Fruit fly (Drosophila melanogaster) whole organism, embryonic: ENCODE results near the gene CG43322.
A peak's percentile ranks its signal among the peaks of the same experiment; 100 is the strongest.

Experiments
- Atf-2 ChIP-seq: fragments of 200-800 bp; sonication (Bioruptor generic); optimal IDR thresholded peaks from 2 replicates; lab custom pipeline; 2016; ENCODE audit warnings: missing biosample characterization, missing genetic modification characterization
- Awh ChIP-seq: fragments of 200-800 bp; sonication (Bioruptor generic); IDR thresholded peaks from 2 replicates; pipeline ENCODE4, ENCODE4 v1.3.6; 2022; ENCODE audit warnings: missing biosample characterization, missing genetic modification characterization
- Blimp-1 ChIP-seq: fragments of 200-800 bp; sonication (Bioruptor generic); optimal IDR thresholded peaks from 3 replicates; lab custom pipeline; 2018; ENCODE audit warnings: missing biosample characterization, missing genetic modification characterization, mild to moderate bottlenecking, moderate library complexity, missing genetic modification reagents
- C15 ChIP-seq: fragments of 200-800 bp; sonication (Bioruptor generic); IDR thresholded peaks from 3 replicates; pipeline ENCODE4 v1.3.6; 2022; ENCODE audit warnings: missing biosample characterization, missing genetic modification characterization
- CG11696 ChIP-seq: fragments of 200-800 bp; sonication (Bioruptor generic); IDR thresholded peaks from 2 replicates; pipeline ENCODE4 v1.3.6; 2022; ENCODE audit warnings: missing biosample characterization, missing genetic modification characterization
- CG11723 ChIP-seq: fragments of 200-800 bp; sonication (Bioruptor generic); optimal IDR thresholded peaks from 2 replicates; lab custom pipeline; 2017; ENCODE audit warnings: missing biosample characterization, mild to moderate bottlenecking, missing genetic modification characterization
- CG12769 ChIP-seq: fragments of 200-800 bp; sonication (Bioruptor generic); optimal IDR thresholded peaks from 2 replicates; lab custom pipeline; 2019; ENCODE audit warnings: missing biosample characterization, mild to moderate bottlenecking, missing genetic modification characterization, moderate library complexity
- CG13424 ChIP-seq: fragments of 200-800 bp; sonication (Bioruptor generic); optimal IDR thresholded peaks from 2 replicates; lab custom pipeline; 2019; ENCODE audit warnings: missing biosample characterization, mild to moderate bottlenecking, missing genetic modification characterization, moderate library complexity
- CG13624 ChIP-seq: fragments of 200-800 bp; sonication (Bioruptor generic); optimal IDR thresholded peaks from 2 replicates; lab custom pipeline; 2016; ENCODE audit warnings: missing biosample characterization, missing genetic modification characterization
- CG14860 ChIP-seq: fragments of 200-800 bp; sonication (Bioruptor generic); IDR thresholded peaks from 3 replicates; pipeline ENCODE4 v1.3.6; 2022; ENCODE audit warnings: missing biosample characterization, missing genetic modification characterization; ENCODE audit not compliant: partially characterized antibody
- CG1602 ChIP-seq: fragments of 200-800 bp; sonication (Bioruptor generic); optimal IDR thresholded peaks from 3 replicates; lab custom pipeline; 2016; ENCODE audit warnings: missing biosample characterization, missing genetic modification characterization
- CG17568 ChIP-seq: fragments of 200-800 bp; sonication (Bioruptor generic); optimal IDR thresholded peaks from 2 replicates; lab custom pipeline; 2018; ENCODE audit warnings: missing biosample characterization, mild to moderate bottlenecking, missing genetic modification characterization, moderate library complexity
- CG1792 ChIP-seq: fragments of 200-800 bp; sonication (Bioruptor generic); optimal IDR thresholded peaks from 2 replicates; lab custom pipeline; 2016; ENCODE audit warnings: missing biosample characterization, missing genetic modification characterization
- CG2202 ChIP-seq: fragments of 200-800 bp; sonication (Bioruptor generic); optimal IDR thresholded peaks from 2 replicates; lab custom pipeline; 2018; ENCODE audit warnings: missing biosample characterization, mild to moderate bottlenecking, missing genetic modification characterization
- CG30020 ChIP-seq: fragments of 200-800 bp; optimal IDR thresholded peaks from 2 replicates; lab custom pipeline; 2019; ENCODE audit warnings: missing biosample characterization, mild to moderate bottlenecking, missing genetic modification characterization, moderate library complexity
- CG32532 ChIP-seq: fragments of 200-800 bp; sonication (Bioruptor generic); IDR thresholded peaks from 2 replicates; pipeline ENCODE4 v1.3.6; 2022; ENCODE audit warnings: missing biosample characterization, missing genetic modification characterization
- CG4328 ChIP-seq: fragments of 200-800 bp; sonication (Bioruptor generic); optimal IDR thresholded peaks from 3 replicates; lab custom pipeline; 2017; ENCODE audit warnings: missing biosample characterization, missing genetic modification reagents, missing genetic modification characterization
- CG4360 ChIP-seq: fragments of 200-800 bp; sonication (Bioruptor generic); IDR thresholded peaks from 2 replicates; pipeline ENCODE4 v1.3.6; 2022; ENCODE audit warnings: missing biosample characterization, missing genetic modification characterization
- CG43689 ChIP-seq: fragments of 200-800 bp; sonication (Bioruptor generic); IDR thresholded peaks from 2 replicates; pipeline ENCODE4 v1.3.6; 2022; ENCODE audit warnings: missing biosample characterization, missing genetic modification characterization
- D ChIP-seq, 2 experiments: fragments of 200-800 bp in 1 of 2; fragments of >200 bp in 1 of 2; sonication (Bioruptor generic) in 1 of 2; optimal IDR thresholded peaks; 2 replicates in 1 of 2; 3 replicates in 1 of 2; lab custom pipeline; 2017; ENCODE audit warnings: mild to moderate bottlenecking in 1 of 2, missing biosample characterization in 1 of 2, missing genetic modification characterization in 1 of 2, missing genetic modification reagents in 1 of 2
- Elba2 ChIP-seq: fragments of 200-800 bp; sonication (Bioruptor generic); optimal IDR thresholded peaks from 3 replicates; lab custom pipeline; 2016; ENCODE audit warnings: missing biosample characterization, missing genetic modification characterization
- GATAe ChIP-seq: fragments of 200-800 bp; sonication (Bioruptor generic); conservative IDR thresholded peaks from 2 replicates; pipeline ENCODE4 v1.3.6; 2022; ENCODE audit warnings: missing biosample characterization, missing genetic modification characterization
- Gug ChIP-seq: fragments of 200-800 bp; sonication (Bioruptor generic); IDR thresholded peaks from 4 replicates; pipeline ENCODE4 v1.3.6; 2022; ENCODE audit warnings: missing biosample characterization, missing genetic modification characterization
- HLH3B ChIP-seq: fragments of 200-800 bp; sonication (Bioruptor generic); IDR thresholded peaks from 2 replicates; pipeline ENCODE4 v1.3.6; 2022; ENCODE audit warnings: missing biosample characterization, missing genetic modification characterization
- Lhr ChIP-seq: fragments of 200-800 bp; sonication (Bioruptor generic); optimal IDR thresholded peaks from 3 replicates; lab custom pipeline; 2017; ENCODE audit warnings: mild to moderate bottlenecking, missing biosample characterization, missing genetic modification reagents, missing genetic modification characterization
- Mrtf ChIP-seq: fragments of 200-800 bp; sonication (Bioruptor generic); IDR thresholded peaks from 3 replicates; pipeline ENCODE4 v1.3.6; 2022; ENCODE audit warnings: missing biosample characterization, missing genetic modification characterization
- Nf-YA ChIP-seq: fragments of 200-800 bp; sonication (Bioruptor generic); IDR thresholded peaks from 2 replicates; pipeline ENCODE4 v1.3.6; 2022; ENCODE audit warnings: missing biosample characterization, missing genetic modification characterization
- NfI ChIP-seq: fragments of 200-800 bp; sonication (Bioruptor generic); optimal IDR thresholded peaks from 3 replicates; lab custom pipeline; 2018; ENCODE audit warnings: missing biosample characterization, mild to moderate bottlenecking, missing genetic modification characterization, moderate library complexity
- Optix ChIP-seq: fragments of 200-800 bp; sonication (Bioruptor generic); IDR thresholded peaks from 3 replicates; pipeline ENCODE4 v1.3.6; 2022; ENCODE audit warnings: missing biosample characterization, missing genetic modification characterization
- PHDP ChIP-seq: fragments of 200-800 bp; sonication (Bioruptor generic); optimal IDR thresholded peaks from 3 replicates; lab custom pipeline; 2018; ENCODE audit warnings: missing biosample characterization, mild to moderate bottlenecking, missing genetic modification characterization, moderate library complexity
- Poxn ChIP-seq: fragments of 200-800 bp; sonication (Bioruptor generic); IDR thresholded peaks from 2 replicates; pipeline ENCODE4 v1.3.6; 2022; ENCODE audit warnings: missing biosample characterization, missing genetic modification characterization
- Scr ChIP-seq: fragments of 200-800 bp; sonication (Bioruptor generic); IDR thresholded peaks from 2 replicates; pipeline ENCODE4 v1.3.6; 2022; ENCODE audit warnings: missing biosample characterization, missing genetic modification characterization; ENCODE audit not compliant: partially characterized antibody
- Side ChIP-seq: fragments of 200-800 bp; sonication (Bioruptor generic); optimal IDR thresholded peaks from 2 replicates; lab custom pipeline; 2016; ENCODE audit warnings: missing biosample characterization, missing genetic modification characterization
- Taf1 ChIP-seq: fragments of 200-800 bp; sonication (Bioruptor generic); IDR thresholded peaks from 2 replicates; pipeline ENCODE4 v1.3.6; 2022; ENCODE audit warnings: missing biosample characterization, missing genetic modification characterization
- ac ChIP-seq: fragments of 200-800 bp; sonication (Bioruptor generic); optimal IDR thresholded peaks from 3 replicates; lab custom pipeline; 2017; ENCODE audit warnings: missing biosample characterization, mild to moderate bottlenecking, missing genetic modification characterization
- aop ChIP-seq: fragments of 200-800 bp; sonication (Bioruptor generic); IDR thresholded peaks from 2 replicates; pipeline ENCODE4 v1.3.6; 2022; ENCODE audit warnings: missing biosample characterization, missing genetic modification characterization
- bcd ChIP-seq: fragments of 200-800 bp; sonication (Bioruptor generic); optimal IDR thresholded peaks from 2 replicates; lab custom pipeline; 2017; ENCODE audit warnings: missing biosample characterization, mild to moderate bottlenecking, missing genetic modification characterization
- chn ChIP-seq: fragments of 200-800 bp; sonication (Bioruptor generic); optimal IDR thresholded peaks from 2 replicates; lab custom pipeline; 2016; ENCODE audit warnings: missing biosample characterization, missing genetic modification characterization
- fd3F ChIP-seq: fragments of 200-800 bp; sonication (Bioruptor generic); optimal IDR thresholded peaks from 2 replicates; lab custom pipeline; 2018; ENCODE audit warnings: missing biosample characterization, mild to moderate bottlenecking, missing genetic modification characterization, moderate library complexity
- fd64A ChIP-seq: fragments of 200-800 bp; sonication (Bioruptor generic); optimal IDR thresholded peaks from 3 replicates; lab custom pipeline; 2018; ENCODE audit warnings: missing biosample characterization, mild to moderate bottlenecking, missing genetic modification characterization
- hbn ChIP-seq: fragments of 200-800 bp; sonication (Bioruptor generic); IDR thresholded peaks from 2 replicates; pipeline ENCODE4 v1.3.6; 2022; ENCODE audit warnings: missing biosample characterization, missing genetic modification characterization; ENCODE audit not compliant: partially characterized antibody
- insv ChIP-seq, 2 experiments: fragments of 200-800 bp; sonication (Bioruptor generic); optimal IDR thresholded peaks; 3 replicates each; lab custom pipeline; 2016 to 2018; ENCODE audit warnings: missing biosample characterization in 2 of 2, missing genetic modification characterization in 2 of 2
- lov ChIP-seq, 2 experiments: fragments of 200-800 bp in 1 of 2; fragments of >200 bp in 1 of 2; sonication (Bioruptor generic) in 1 of 2; IDR thresholded peaks in 1 of 2; optimal IDR thresholded peaks in 1 of 2; 2 replicates in 1 of 2; 3 replicates in 1 of 2; pipeline versions ENCODE4 v1.3.6 to Lab custom; 2017 to 2022; ENCODE audit warnings: missing biosample characterization in 1 of 2, missing genetic modification characterization in 1 of 2
- odd ChIP-seq: fragments of 200-800 bp; sonication (Bioruptor generic); optimal IDR thresholded peaks from 2 replicates; lab custom pipeline; 2017; ENCODE audit warnings: missing biosample characterization, mild to moderate bottlenecking, missing genetic modification characterization
- pita ChIP-seq: fragments of 200-800 bp; sonication (Bioruptor generic); optimal IDR thresholded peaks from 2 replicates; lab custom pipeline; 2017; ENCODE audit warnings: missing biosample characterization, mild to moderate bottlenecking, missing genetic modification characterization
- salm ChIP-seq: fragments of 200-800 bp; sonication (Bioruptor generic); optimal IDR thresholded peaks from 2 replicates; lab custom pipeline; 2018; ENCODE audit warnings: missing biosample characterization, mild to moderate bottlenecking, missing genetic modification characterization
- seq ChIP-seq: fragments of 200-800 bp; sonication (Bioruptor generic); IDR thresholded peaks from 2 replicates; pipeline ENCODE4 v1.3.6; 2022; ENCODE audit warnings: missing biosample characterization, missing genetic modification characterization
- ssp ChIP-seq: fragments of 200-800 bp; sonication (Bioruptor generic); IDR thresholded peaks from 2 replicates; pipeline ENCODE4 v1.3.6; 2022; ENCODE audit warnings: missing biosample characterization, missing genetic modification characterization
- stc ChIP-seq: fragments of 200-800 bp; sonication (Bioruptor generic); IDR thresholded peaks from 2 replicates; pipeline ENCODE4 v1.3.6; 2022; ENCODE audit warnings: missing biosample characterization, missing genetic modification characterization
- trh ChIP-seq: fragments of 200-800 bp; sonication (Bioruptor generic); optimal IDR thresholded peaks from 2 replicates; lab custom pipeline; 2016; ENCODE audit warnings: missing biosample characterization, missing genetic modification characterization

The CG43322 gene

DNA sequence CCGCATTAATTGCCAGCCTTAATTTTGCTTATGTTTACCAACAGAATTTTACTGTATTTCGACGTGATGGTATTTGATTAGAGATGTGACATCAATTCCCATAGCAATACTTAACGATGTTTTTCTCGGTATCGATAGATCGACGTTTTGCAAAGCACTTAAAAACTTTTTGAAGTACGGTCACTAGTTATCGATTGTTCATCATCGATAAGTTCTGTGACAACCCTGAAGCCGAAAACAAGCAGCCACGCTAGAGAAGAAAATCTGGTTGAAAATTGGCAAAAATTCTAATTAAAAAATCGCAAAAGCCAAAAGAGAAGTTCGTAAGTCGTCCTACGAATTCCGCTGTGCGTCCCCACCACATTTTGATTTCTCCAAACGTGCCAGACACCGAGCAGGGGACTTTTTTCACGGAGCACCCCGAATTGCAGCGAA, 19.3 kb downstream of the CG43322 start, which contains the start of the genes Rab30 and Caper (continued):
- TF ChIP-seq pita (GFP tag; lab: Kevin White, UChicago) (no peak), CG11696 (GFP tag; lab: Robert Waterston, UW) (no peak), Side (GFP tag; lab: Kevin White, UChicago) (peak; percentile 56), stc (GFP tag; lab: Robert Waterston, UW) (no peak), CG17568 (GFP tag; lab: Kevin White, UChicago) (peak; percentile 13), odd (GFP tag; lab: Kevin White, UChicago) (no peak), CG43689 (GFP tag; lab: Robert Waterston, UW) (no peak), Lhr (GFP tag; lab: Kevin White, UChicago) (peak; percentile 54), CG2202 (peak; percentile 0), CG30020 (peak; percentile 75), CG11723 (GFP tag; lab: Kevin White, UChicago) (no peak), seq (no peak), CG4328 (no peak), GATAe (no peak), CG14860 (GFP tag; lab: Robert Waterston, UW) (peak; percentile 98), CG4360 (GFP tag; lab: Robert Waterston, UW) (peak; percentile 9; the same call in 1 of the 2 replicates), lov (optimal IDR thresholded peaks at IDR 0.05; lab: Kevin White, UChicago) (no peak), lov (GFP tag; IDR thresholded peaks at IDR 0.05; lab: Robert Waterston, UW) (no peak), D (optimal IDR thresholded peaks at IDR 0.05; lab: Kevin White, UChicago) (no peak), D (GFP tag; optimal IDR thresholded peaks at IDR 0.05; lab: Kevin White, UChicago) (no peak), CG32532 (GFP tag; lab: Robert Waterston, UW) (peak; percentile 65), CG12769 (tag; lab: Kevin White, UChicago) (peak; percentile 70), NfI (GFP tag; lab: Kevin White, UChicago) (peak; percentile 47), Awh (GFP tag; lab: Robert Waterston, UW) (no peak), CG1792 (GFP tag; lab: Kevin White, UChicago) (peak; percentile 40), fd3F (GFP tag; lab: Kevin White, UChicago) (no peak), aop (GFP tag; lab: Robert Waterston, UW) (no peak), Elba2 (no peak), fd64A (GFP tag; lab: Kevin White, UChicago) (no peak), salm (tag; lab: Kevin White, UChicago) (peak; percentile 19), ssp (GFP tag; lab: Robert Waterston, UW) (peak; percentile 62), Atf-2 (GFP tag; lab: Kevin White, UChicago) (no peak), Optix (GFP tag; lab: Robert Waterston, UW) (no peak), Taf1 (GFP tag; lab: Robert Waterston, UW) (0 out of 2 replicates have a peak, but pooled peaks have one; percentile 38), insv (GFP tag; optimal IDR thresholded peaks at IDR 0.05; lab: Kevin White, UChicago) (peak in 1 of 2 experiments; percentile 80), HLH3B (GFP tag; lab: Robert Waterston, UW) (0 out of 2 replicates have a peak, but pooled peaks have one; percentile 28), trh (GFP tag; lab: Kevin White, UChicago) (no peak), CG13424 (tag; lab: Kevin White, UChicago) (peak; percentile 53), C15 (no peak), CG1602 (GFP tag; lab: Kevin White, UChicago) (peak; percentile 15), bcd (GFP tag; lab: Kevin White, UChicago) (no peak), Blimp-1 (no peak), hbn (GFP tag; lab: Robert Waterston, UW) (peak; percentile 97), PHDP (tag; lab: Kevin White, UChicago) (peak; percentile 51), chn (GFP tag; lab: Kevin White, UChicago) (peak; percentile 71), Scr (peak; percentile 98), Poxn (GFP tag; lab: Robert Waterston, UW) (no peak), Gug (GFP tag; lab: Robert Waterston, UW) (peak; percentile 38; the same call in 1 of the 4 replicates), Nf-YA (no peak), Mrtf (GFP tag; lab: Robert Waterston, UW) (no peak), CG13624 (GFP tag; lab: Kevin White, UChicago) (peak; percentile 80), ac (GFP tag; lab: Kevin White, UChicago) (no peak)
